Worm (Caenorhabditis elegans): ENCODE results near the gene gbas-1.

Gene gbas-1

DNA sequence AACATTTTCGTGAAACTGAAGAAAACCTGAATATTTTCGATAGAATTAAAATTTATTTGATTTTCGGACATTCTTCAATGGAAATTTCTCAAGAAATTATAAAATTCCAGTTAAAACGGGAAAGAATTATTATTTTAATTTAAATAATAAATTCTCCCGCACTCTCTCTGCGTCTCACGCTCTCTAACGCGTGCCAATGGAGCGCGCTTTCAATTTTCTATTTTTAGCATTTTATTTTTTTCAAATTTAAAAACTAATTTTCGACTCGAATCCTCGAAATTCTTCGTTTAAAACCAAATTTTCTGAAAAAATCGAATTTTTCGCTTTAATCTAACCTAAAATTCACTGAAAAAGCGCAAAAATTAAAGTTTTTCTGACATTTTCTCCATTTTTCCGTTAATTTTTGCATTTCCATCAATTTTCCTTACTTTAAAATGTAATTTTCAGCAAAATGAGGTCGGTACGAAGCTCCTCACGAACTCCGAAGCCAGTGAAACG, at the start of gene gbas-1:
TSS of gene gbas-1 (plus strand) at position 448 of the 498 bp plus-strand sequence.
- peak; percentile 16 for TF ChIP-seq nfya-1 (tag; optimal IDR thresholded peaks at IDR 0.05)
- no peak for TF ChIP-seq npax-4 (tag; optimal IDR thresholded peaks at IDR 0.05)
- TF ChIP-seq ceh-6 (GFP tag; optimal IDR thresholded peaks at IDR 0.05): no peak

- TF ChIP-seq sox-4 (tag; optimal IDR thresholded peaks at IDR 0.05) (no peak), unc-42 (tag; optimal IDR thresholded peaks at IDR 0.05) (no peak), unc-3 (GFP tag; conservative IDR thresholded peaks at IDR 0.05) (no peak), unc-3 (tag; optimal IDR thresholded peaks at IDR 0.05) (no peak), pha-2 (tag; optimal IDR thresholded peaks at IDR 0.05) (no peak)
These were observed 48.6 kb upstream of the gbas-1 start for ce11 chrII:2455931-2456576.

ce11 chrII:2456973-2457372, 47.7 kb upstream of the gbas-1 start:
- TF ChIP-seq ceh-45 (GFP tag; IDR thresholded peaks at IDR 0.05): no peak
- no peak for TF ChIP-seq tbx-7 (tag; optimal IDR thresholded peaks at IDR 0.05)
- no peak for TF ChIP-seq mec-3 (tag; optimal IDR thresholded peaks at IDR 0.05; ENCODE audit: borderline replicate concordance)
- TF ChIP-seq pqm-1 (tag; optimal IDR thresholded peaks at IDR 0.05): no peak
- no peak for TF ChIP-seq unc-42 (tag; optimal IDR thresholded peaks at IDR 0.05)
- TF ChIP-seq ceh-22 (tag; optimal IDR thresholded peaks at IDR 0.05): no peak
- TF ChIP-seq pat-9 (tag; optimal IDR thresholded peaks at IDR 0.05): no peak
- no peak for TF ChIP-seq ceh-48 (tag; optimal IDR thresholded peaks at IDR 0.05)
- no peak for TF ChIP-seq dmd-4 (tag; optimal IDR thresholded peaks at IDR 0.05; ENCODE audit: borderline replicate concordance)
- no peak for TF ChIP-seq C38D4.7 (GFP tag; optimal IDR thresholded peaks at IDR 0.05)
- TF ChIP-seq unc-3 (GFP tag; conservative IDR thresholded peaks at IDR 0.05): no peak
- no peak for TF ChIP-seq unc-3 (tag; optimal IDR thresholded peaks at IDR 0.05)
- TF ChIP-seq ceh-34 (tag; optimal IDR thresholded peaks at IDR 0.05): no peak
- TF ChIP-seq ceh-14 (tag; optimal IDR thresholded peaks at IDR 0.05): no peak
- TF ChIP-seq K09A11.1 (tag; optimal IDR thresholded peaks at IDR 0.05; ENCODE audit: insufficient read depth): no peak
- no peak for TF ChIP-seq hlh-15 (tag; optimal IDR thresholded peaks at IDR 0.05)

- TF ChIP-seq ceh-2 (tag; optimal IDR thresholded peaks at IDR 0.05) (no peak), pax-1 (tag; optimal IDR thresholded peaks at IDR 0.05) (no peak), pha-2 (tag; optimal IDR thresholded peaks at IDR 0.05) (no peak), dve-1 (tag; optimal IDR thresholded peaks at IDR 0.05) (no peak), hlh-8 (tag; optimal IDR thresholded peaks at IDR 0.05) (no peak), hlh-13 (GFP tag; optimal IDR thresholded peaks at IDR 0.05) (no peak), ceh-9 (tag; optimal IDR thresholded peaks at IDR 0.05) (no peak), ets-4 (tag; optimal IDR thresholded peaks at IDR 0.05) (no peak), fax-1 (tag; optimal IDR thresholded peaks at IDR 0.05) (no peak), ceh-18 (tag; optimal IDR thresholded peaks at IDR 0.05) (no peak), gmeb-2 (tag; optimal IDR thresholded peaks at IDR 0.05) (no peak), che-1 (tag; optimal IDR thresholded peaks at IDR 0.05) (no peak), hlh-6 (tag; optimal IDR thresholded peaks at IDR 0.05) (no peak)
These were observed 45.8 kb upstream of the gbas-1 start, which contains the start of gene pqn-42 for ce11 chrII:2458881-2459280. pqn-42 (minus strand) TSS chrII:2458981.

- TF ChIP-seq ceh-48 (tag; optimal IDR thresholded peaks at IDR 0.05): peak; percentile 35
- TF ChIP-seq K09A11.1 (tag; optimal IDR thresholded peaks at IDR 0.05; ENCODE audit: insufficient read depth): no peak
These were observed 35.8 kb upstream of the gbas-1 start for ce11 chrII:2468885-2469284.
